Worm (Caenorhabditis elegans): ENCODE results near the gene str-73.

- TF ChIP-seq ama-1 (optimal IDR thresholded peaks at IDR 0.05) (no peak), hmbx-1 (tag; optimal IDR thresholded peaks at IDR 0.05) (no peak)
Measured at ce11 chrV:16399388-16399787, 30.7 kb upstream of the str-73 start, which contains the start of gene sre-36.

All from whole organism, early embryonic.